Fruit fly (Drosophila melanogaster) whole organism, embryonic: ENCODE measurements around the gene CG10663.

Source experiments
- Abd-B ChIP-seq: fragments of 200-800 bp; sonication (Bioruptor generic); optimal IDR thresholded peaks from 2 replicates; lab custom pipeline; 2018; ENCODE audit warnings: missing biosample characterization, mild to moderate bottlenecking, missing genetic modification characterization, moderate library complexity
- Bgb ChIP-seq: fragments of 200-800 bp; sonication (Bioruptor generic); IDR thresholded peaks from 2 replicates; pipeline ENCODE4 v1.3.6; 2022; ENCODE audit warnings: missing biosample characterization, missing genetic modification characterization; ENCODE audit not compliant: partially characterized antibody
- CG11723 ChIP-seq: fragments of 200-800 bp; sonication (Bioruptor generic); optimal IDR thresholded peaks from 2 replicates; lab custom pipeline; 2017; ENCODE audit warnings: missing biosample characterization, mild to moderate bottlenecking, missing genetic modification characterization
- CG12071 ChIP-seq: fragments of 200-800 bp; sonication (Bioruptor generic); optimal IDR thresholded peaks from 3 replicates; lab custom pipeline; 2018; ENCODE audit warnings: missing biosample characterization, mild to moderate bottlenecking, missing genetic modification characterization
- CG12104 ChIP-seq: fragments of 200-800 bp; sonication (Bioruptor generic); optimal IDR thresholded peaks from 3 replicates; lab custom pipeline; 2016; ENCODE audit warnings: missing biosample characterization, missing genetic modification characterization
- CG12391 ChIP-seq: fragments of 200-800 bp; sonication (Bioruptor generic); optimal IDR thresholded peaks from 3 replicates; lab custom pipeline; 2018; ENCODE audit warnings: missing biosample characterization, mild to moderate bottlenecking, missing genetic modification characterization, moderate library complexity
- CG13123 ChIP-seq: fragments of 200-800 bp; sonication (Bioruptor generic); optimal IDR thresholded peaks from 2 replicates; lab custom pipeline; 2016; ENCODE audit warnings: missing biosample characterization, missing genetic modification characterization
- CG17802 ChIP-seq: fragments of 200-800 bp; sonication (Bioruptor generic); optimal IDR thresholded peaks from 2 replicates; lab custom pipeline; 2018; ENCODE audit warnings: missing biosample characterization, mild to moderate bottlenecking, missing genetic modification characterization, moderate library complexity
- CG18476 ChIP-seq: fragments of 200-800 bp; sonication (Bioruptor generic); optimal IDR thresholded peaks from 2 replicates; lab custom pipeline; 2016; ENCODE audit warnings: missing biosample characterization, mild to moderate bottlenecking, missing genetic modification characterization
- CG18599 ChIP-seq: fragments of 200-800 bp; sonication (Bioruptor generic); optimal IDR thresholded peaks from 3 replicates; lab custom pipeline; 2017; ENCODE audit warnings: missing biosample characterization, missing genetic modification characterization, mild to moderate bottlenecking, moderate library complexity, missing genetic modification reagents
- CG31365 ChIP-seq: fragments of 200-800 bp; sonication (Bioruptor generic); optimal IDR thresholded peaks from 2 replicates; lab custom pipeline; 2018; ENCODE audit warnings: missing biosample characterization, mild to moderate bottlenecking, missing genetic modification characterization
- CG32767 ChIP-seq: fragments of 200-800 bp; sonication (Bioruptor generic); IDR thresholded peaks from 2 replicates; pipeline ENCODE4 v1.3.6; 2022; ENCODE audit warnings: missing biosample characterization, missing genetic modification characterization
- CG34224 ChIP-seq: fragments of 200-800 bp; sonication (Bioruptor generic); IDR thresholded peaks from 3 replicates; pipeline ENCODE4 v1.3.6; 2022; ENCODE audit warnings: missing biosample characterization, missing genetic modification characterization; ENCODE audit not compliant: partially characterized antibody
- CG3838 ChIP-seq: fragments of 200-800 bp; sonication (Bioruptor generic); optimal IDR thresholded peaks from 3 replicates; lab custom pipeline; 2016; ENCODE audit warnings: missing biosample characterization, missing genetic modification characterization
- CG3995 ChIP-seq: fragments of 200-800 bp; sonication (Bioruptor generic); optimal IDR thresholded peaks from 3 replicates; lab custom pipeline; 2016; ENCODE audit warnings: missing biosample characterization, missing genetic modification characterization
- CG4360 ChIP-seq: fragments of 200-800 bp; sonication (Bioruptor generic); IDR thresholded peaks from 2 replicates; pipeline ENCODE4 v1.3.6; 2022; ENCODE audit warnings: missing biosample characterization, missing genetic modification characterization
- CG4404 ChIP-seq: fragments of 200-800 bp; sonication (Bioruptor generic); IDR thresholded peaks from 2 replicates; pipeline ENCODE4 v1.3.6; 2022; ENCODE audit warnings: missing biosample characterization, missing genetic modification characterization
- CG5180 ChIP-seq: fragments of 200-800 bp; sonication (Bioruptor generic); optimal IDR thresholded peaks from 3 replicates; lab custom pipeline; 2017; ENCODE audit warnings: missing biosample characterization, missing genetic modification characterization, mild to moderate bottlenecking, moderate library complexity, missing genetic modification reagents
- CG6765 ChIP-seq: fragments of 200-800 bp; sonication (Bioruptor generic); optimal IDR thresholded peaks from 3 replicates; lab custom pipeline; 2017; ENCODE audit warnings: missing biosample characterization, mild to moderate bottlenecking, missing genetic modification characterization
- CG7745 ChIP-seq: fragments of 200-800 bp; sonication (Bioruptor generic); optimal IDR thresholded peaks from 2 replicates; lab custom pipeline; 2018; ENCODE audit warnings: missing biosample characterization, mild to moderate bottlenecking, missing genetic modification characterization, moderate library complexity
- CG7963 ChIP-seq: fragments of 200-800 bp; sonication (Bioruptor generic); IDR thresholded peaks from 3 replicates; pipeline ENCODE4 v1.3.6; 2022; ENCODE audit warnings: missing biosample characterization, missing genetic modification characterization; ENCODE audit not compliant: partially characterized antibody
- CG8924 ChIP-seq: fragments of 200-800 bp; optimal IDR thresholded peaks from 3 replicates; lab custom pipeline; 2019; ENCODE audit warnings: missing biosample characterization, mild to moderate bottlenecking, missing genetic modification characterization, moderate library complexity
- CrebB ChIP-seq: fragments of 200-800 bp; sonication (Bioruptor generic); optimal IDR thresholded peaks from 3 replicates; lab custom pipeline; 2018; ENCODE audit warnings: missing biosample characterization, mild to moderate bottlenecking, missing genetic modification characterization
- Dek ChIP-seq: fragments of 200-800 bp; sonication (Bioruptor generic); optimal IDR thresholded peaks from 3 replicates; lab custom pipeline; 2019; ENCODE audit warnings: missing biosample characterization, mild to moderate bottlenecking, missing genetic modification characterization, moderate library complexity
- Dip2 ChIP-seq: fragments of 200-800 bp; sonication (Bioruptor generic); IDR thresholded peaks from 2 replicates; pipeline ENCODE4 v1.3.6; 2022; ENCODE audit warnings: missing biosample characterization, missing genetic modification characterization
- Dll ChIP-seq: fragments of 200-800 bp; sonication (Bioruptor generic); IDR thresholded peaks from 4 replicates; pipeline ENCODE4 v1.3.6; 2022; ENCODE audit warnings: missing biosample characterization, missing genetic modification characterization; ENCODE audit not compliant: partially characterized antibody
- Hr51 ChIP-seq, 2 experiments: fragments of 200-800 bp; sonication (Bioruptor generic); optimal IDR thresholded peaks; 2 replicates in 1 of 2; 3 replicates in 1 of 2; lab custom pipeline; 2016 to 2018; ENCODE audit warnings: missing biosample characterization in 2 of 2, missing genetic modification characterization in 2 of 2, mild to moderate bottlenecking in 1 of 2, moderate library complexity in 1 of 2
- Hr78 ChIP-seq, 2 experiments: fragments of 200-800 bp in 1 of 2; fragments of >200 bp in 1 of 2; sonication (Bioruptor generic) in 1 of 2; optimal IDR thresholded peaks; 2 replicates each; lab custom pipeline; 2017 to 2019; ENCODE audit warnings: missing biosample characterization in 2 of 2, missing genetic modification characterization in 2 of 2, mild to moderate bottlenecking in 1 of 2, moderate library complexity in 1 of 2
- Lhr ChIP-seq: fragments of 200-800 bp; sonication (Bioruptor generic); optimal IDR thresholded peaks from 3 replicates; lab custom pipeline; 2017; ENCODE audit warnings: mild to moderate bottlenecking, missing biosample characterization, missing genetic modification reagents, missing genetic modification characterization
- NC2β ChIP-seq: fragments of 200-800 bp; sonication (Bioruptor generic); optimal IDR thresholded peaks from 2 replicates; lab custom pipeline; 2016; ENCODE audit warnings: missing biosample characterization, missing genetic modification characterization
- Optix ChIP-seq: fragments of 200-800 bp; sonication (Bioruptor generic); IDR thresholded peaks from 3 replicates; pipeline ENCODE4 v1.3.6; 2022; ENCODE audit warnings: missing biosample characterization, missing genetic modification characterization
- Trl ChIP-seq, 3 experiments: fragments of >200 bp in 2 of 3; fragments of 200-800 bp in 1 of 3; sonication (Bioruptor generic) in 1 of 3; optimal IDR thresholded peaks; 2 replicates in 1 of 3; 3 replicates in 2 of 3; lab custom pipeline; 2016 to 2017; ENCODE audit warnings: missing biosample characterization in 1 of 3, missing genetic modification characterization in 1 of 3
- Xrp1 ChIP-seq: fragments of 200-800 bp; sonication (Bioruptor generic); IDR thresholded peaks from 2 replicates; pipeline ENCODE4 v1.3.6; 2022; ENCODE audit warnings: missing biosample characterization, missing genetic modification characterization
- chn ChIP-seq: fragments of 200-800 bp; sonication (Bioruptor generic); optimal IDR thresholded peaks from 2 replicates; lab custom pipeline; 2016; ENCODE audit warnings: missing biosample characterization, missing genetic modification characterization
- danr ChIP-seq: fragments of 200-800 bp; sonication (Bioruptor generic); IDR thresholded peaks from 2 replicates; pipeline ENCODE4 v1.3.6; 2022; ENCODE audit warnings: missing biosample characterization, missing genetic modification characterization
- fru ChIP-seq: fragments of >200 bp; optimal IDR thresholded peaks from 2 replicates; lab custom pipeline; 2017
- gcm ChIP-seq: fragments of 200-800 bp; sonication (Bioruptor generic); optimal IDR thresholded peaks from 2 replicates; lab custom pipeline; 2019; ENCODE audit warnings: missing biosample characterization, mild to moderate bottlenecking, missing genetic modification characterization, moderate library complexity
- ham ChIP-seq: fragments of 200-800 bp; sonication (Bioruptor generic); IDR thresholded peaks from 2 replicates; pipeline ENCODE4 v1.3.6; 2022; ENCODE audit warnings: missing biosample characterization, missing genetic modification characterization
- hth ChIP-seq: fragments of >200 bp; optimal IDR thresholded peaks from 2 replicates; lab custom pipeline; 2017; ENCODE audit warnings: inconsistent platforms
- nerfin-1 ChIP-seq: fragments of 200-800 bp; sonication (Bioruptor generic); optimal IDR thresholded peaks from 3 replicates; lab custom pipeline; 2019; ENCODE audit warnings: missing biosample characterization, mild to moderate bottlenecking, missing genetic modification characterization, moderate library complexity
- oc ChIP-seq: fragments of 200-800 bp; sonication (Bioruptor generic); optimal IDR thresholded peaks from 2 replicates; lab custom pipeline; 2018; ENCODE audit warnings: missing biosample characterization, mild to moderate bottlenecking, missing genetic modification characterization, moderate library complexity
- pita ChIP-seq: fragments of 200-800 bp; sonication (Bioruptor generic); optimal IDR thresholded peaks from 2 replicates; lab custom pipeline; 2017; ENCODE audit warnings: missing biosample characterization, mild to moderate bottlenecking, missing genetic modification characterization
- run ChIP-seq: fragments of 200-800 bp; sonication (Bioruptor generic); optimal IDR thresholded peaks from 3 replicates; lab custom pipeline; 2018; ENCODE audit warnings: missing biosample characterization, mild to moderate bottlenecking, missing genetic modification characterization
- shn ChIP-seq: fragments of 200-800 bp; sonication (Bioruptor generic); optimal IDR thresholded peaks from 3 replicates; lab custom pipeline; 2016; ENCODE audit warnings: missing biosample characterization, missing genetic modification characterization
- so ChIP-seq: fragments of 200-800 bp; sonication (Bioruptor generic); IDR thresholded peaks from 3 replicates; pipeline ENCODE4 v1.3.6; 2022; ENCODE audit warnings: missing biosample characterization, missing genetic modification characterization
- sr ChIP-seq: fragments of 200-800 bp; sonication (Bioruptor generic); IDR thresholded peaks from 3 replicates; pipeline ENCODE4 v1.3.6; 2022; ENCODE audit warnings: missing biosample characterization, missing genetic modification characterization
- tap ChIP-seq: fragments of 200-800 bp; optimal IDR thresholded peaks from 3 replicates; lab custom pipeline; 2019; ENCODE audit warnings: missing biosample characterization, mild to moderate bottlenecking, missing genetic modification characterization, moderate library complexity
- unpg ChIP-seq: fragments of 200-800 bp; sonication (Bioruptor generic); optimal IDR thresholded peaks from 3 replicates; lab custom pipeline; 2018; ENCODE audit warnings: missing biosample characterization, mild to moderate bottlenecking, missing genetic modification characterization, moderate library complexity

The CG10663 gene

dm6 chr3L:12503865-12504650, 19.2 kb upstream of the CG10663 start, which contains the start of the genes CG10646 and vih (continued):
- TF ChIP-seq Hr78 (GFP tag; optimal IDR thresholded peaks at IDR 0.05; lab: Kevin White, UChicago), result no peak
- no peak for TF ChIP-seq CG7963 (GFP tag; lab: Robert Waterston, UW)
- no peak for TF ChIP-seq Optix
- no peak for TF ChIP-seq ham (GFP tag; lab: Robert Waterston, UW)
- TF ChIP-seq CG12391, result peak; percentile 77
- no peak for TF ChIP-seq CG31365 (tag; lab: Kevin White, UChicago)
- TF ChIP-seq CG34224, result 0 out of 3 replicates have a peak, but pooled peaks have one; percentile 25
- TF ChIP-seq CG12104 (GFP tag; lab: Kevin White, UChicago), result peak; percentile 42
- no peak for TF ChIP-seq CG4360 (GFP tag; lab: Robert Waterston, UW)
- TF ChIP-seq so (GFP tag; lab: Robert Waterston, UW), result no peak
- peak; percentile 50 for TF ChIP-seq CG18599 (GFP tag; lab: Kevin White, UChicago)
- TF ChIP-seq CG3838 (GFP tag; lab: Kevin White, UChicago), result no peak
- TF ChIP-seq Bgb (GFP tag; lab: Robert Waterston, UW), result peak; percentile 17; the same call in 1 of the 2 replicates
- no peak for TF ChIP-seq CG7745 (tag; lab: Kevin White, UChicago)
- peak; percentile 11 for TF ChIP-seq oc (tag; lab: Kevin White, UChicago)
- TF ChIP-seq Dll (GFP tag; lab: Robert Waterston, UW), result no peak
- no peak for TF ChIP-seq CG11723 (GFP tag; lab: Kevin White, UChicago)
- TF ChIP-seq nerfin-1, result peak; percentile 21
- peak; percentile 17 for TF ChIP-seq CG6765 (GFP tag; lab: Kevin White, UChicago)
- no peak for TF ChIP-seq CG3995 (GFP tag; lab: Kevin White, UChicago)
- TF ChIP-seq CG32767 (GFP tag; lab: Robert Waterston, UW), result peak; percentile 61; the same call in 1 of the 2 replicates
- TF ChIP-seq CG4404, result no peak
- peak; percentile 56 for TF ChIP-seq Dek (tag; lab: Kevin White, UChicago)
- peak; percentile 25 for TF ChIP-seq chn (GFP tag; lab: Kevin White, UChicago)
- TF ChIP-seq fru (lab: Kevin White, UChicago), result no peak
- TF ChIP-seq Abd-B (GFP tag; lab: Kevin White, UChicago), result no peak
- no peak for TF ChIP-seq CG18476 (GFP tag; lab: Kevin White, UChicago)
- TF ChIP-seq pita (GFP tag; lab: Kevin White, UChicago), result no peak
- no peak for TF ChIP-seq danr (GFP tag; lab: Robert Waterston, UW)
- TF ChIP-seq CG13123 (GFP tag; lab: Kevin White, UChicago), result no peak
- peak; percentile 20 for TF ChIP-seq unpg (GFP tag; lab: Kevin White, UChicago)
- TF ChIP-seq hth, result no peak
- TF ChIP-seq CG8924 (tag; lab: Kevin White, UChicago), result peak; percentile 63
- no peak for TF ChIP-seq CG17802 (tag; lab: Kevin White, UChicago)
- TF ChIP-seq CG5180 (GFP tag; lab: Kevin White, UChicago), result no peak
- no peak for TF ChIP-seq Dip2 (GFP tag; lab: Robert Waterston, UW)
- TF ChIP-seq CrebB (tag; lab: Kevin White, UChicago), result no peak
- TF ChIP-seq Lhr, result peak; percentile 37
- no peak for TF ChIP-seq run
- peak; percentile 4 for TF ChIP-seq tap
- TF ChIP-seq shn (GFP tag; lab: Kevin White, UChicago), result no peak
- TF ChIP-seq NC2β (GFP tag; lab: Kevin White, UChicago), result no peak
- TF ChIP-seq Trl (optimal IDR thresholded peaks at IDR 0.05; lab: Kevin White, UChicago), result no peak
- peak; percentile 15 for TF ChIP-seq Trl (GFP tag; optimal IDR thresholded peaks at IDR 0.05; lab: Kevin White, UChicago)
- TF ChIP-seq gcm (GFP tag; lab: Kevin White, UChicago), result peak; percentile 23
- no peak for TF ChIP-seq sr (GFP tag; lab: Robert Waterston, UW)
- peak in 1 of 2 experiments; percentile 49 for TF ChIP-seq Hr51 (GFP tag; optimal IDR thresholded peaks at IDR 0.05; lab: Kevin White, UChicago)
- 0 out of 2 replicates have a peak, but pooled peaks have one; percentile 7 for TF ChIP-seq Xrp1 (GFP tag; lab: Robert Waterston, UW)
- no peak for TF ChIP-seq CG12071 (GFP tag; lab: Kevin White, UChicago)
